Fruit fly (Drosophila melanogaster): ENCODE results near the gene CG9213.

CG9213 gene

dm6 chrX:15575557-15575956 is 1.2 kb upstream of the CG9213 start, which contains the start of gene CG42299 (continued):
- TF ChIP-seq Xrp1 (GFP tag; IDR thresholded peaks at IDR 0.05) = no peak
- TF ChIP-seq Nf-YA (GFP tag; IDR thresholded peaks at IDR 0.05) = no peak
- TF ChIP-seq twi (tag; optimal IDR thresholded peaks at IDR 0.05) = no peak
- no peak for TF ChIP-seq gt (GFP tag; IDR thresholded peaks at IDR 0.05)
- TF ChIP-seq CG10321 (GFP tag; IDR thresholded peaks at IDR 0.05) = no peak
- no peak for TF ChIP-seq CG8089 (GFP tag; optimal IDR thresholded peaks at IDR 0.05)
- peak; percentile 59; the same call in 1 of the 2 replicates for TF ChIP-seq Bgb (GFP tag; IDR thresholded peaks at IDR 0.05; ENCODE audit: partially characterized antibody)
- TF ChIP-seq stwl (tag; optimal IDR thresholded peaks at IDR 0.05) = no peak
- no peak for TF ChIP-seq schlank (tag; optimal IDR thresholded peaks at IDR 0.05)
- TF ChIP-seq fd64A (GFP tag; optimal IDR thresholded peaks at IDR 0.05) = no peak
- no peak for TF ChIP-seq hkb (optimal IDR thresholded peaks at IDR 0.05)
- TF ChIP-seq hkb (GFP tag; IDR thresholded peaks at IDR 0.05) = no peak
- no peak for TF ChIP-seq slp2 (GFP tag; optimal IDR thresholded peaks at IDR 0.05)
- TF ChIP-seq CG43689 (GFP tag; IDR thresholded peaks at IDR 0.05) = no peak
- peak; percentile 32; the same call in 1 of the 2 replicates for TF ChIP-seq CG13287 (GFP tag; IDR thresholded peaks at IDR 0.05; ENCODE audit: partially characterized antibody)
- no peak for TF ChIP-seq CG14014 (GFP tag; IDR thresholded peaks at IDR 0.05)
- TF ChIP-seq CG5953 (GFP tag; IDR thresholded peaks at IDR 0.05) = no peak
- TF ChIP-seq Hsf (GFP tag; optimal IDR thresholded peaks at IDR 0.05) = no peak
- no peak for TF ChIP-seq CG4404 (GFP tag; IDR thresholded peaks at IDR 0.05)
- no peak for TF ChIP-seq Sin3A (optimal IDR thresholded peaks at IDR 0.05)
- TF ChIP-seq Poxn (GFP tag; IDR thresholded peaks at IDR 0.05) = no peak
- TF ChIP-seq cas (GFP tag; IDR thresholded peaks at IDR 0.05) = no peak
- no peak for TF ChIP-seq Bdp1 (GFP tag; optimal IDR thresholded peaks at IDR 0.05)
- TF ChIP-seq amos (GFP tag; IDR thresholded peaks at IDR 0.05; ENCODE audit: partially characterized antibody) = peak; percentile 27; the same call in 1 of the 2 replicates
- peak; percentile 66 for TF ChIP-seq nerfin-2 (GFP tag; IDR thresholded peaks at IDR 0.05; ENCODE audit: partially characterized antibody)

DNA sequence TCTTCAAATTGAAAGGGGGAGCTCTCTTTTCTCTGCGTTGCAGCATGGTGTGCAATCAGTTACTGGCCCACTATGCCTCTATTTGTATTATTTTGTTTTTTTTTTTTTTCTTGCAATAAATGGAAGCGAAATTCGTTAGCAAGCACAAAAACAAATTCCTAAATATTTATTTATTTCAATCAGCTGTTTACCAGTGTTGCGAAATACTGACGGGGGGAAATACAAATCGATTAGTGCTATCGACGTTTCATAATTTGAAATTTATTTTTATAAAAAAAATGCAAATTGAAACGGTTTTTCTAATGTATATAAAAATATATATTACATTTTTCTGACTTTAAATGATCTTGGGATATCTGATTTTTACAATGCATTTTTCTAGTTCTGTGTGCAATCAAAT is 2.4 kb downstream of the CG9213 start, which contains the start of gene CG15643:
CG15643 (minus strand) TSS at position 211 of the 400 bp plus-strand sequence.
- TF ChIP-seq hbn (GFP tag; IDR thresholded peaks at IDR 0.05; ENCODE audit: partially characterized antibody) = 0 out of 2 replicates have a peak, but pooled peaks have one; percentile 21
- no peak for TF ChIP-seq NC2β (GFP tag; optimal IDR thresholded peaks at IDR 0.05)
- peak; percentile 32 for TF ChIP-seq CG2116 (GFP tag; optimal IDR thresholded peaks at IDR 0.05)
- TF ChIP-seq toy (GFP tag; IDR thresholded peaks at IDR 0.05) = no peak
- TF ChIP-seq Fer1 (GFP tag; optimal IDR thresholded peaks at IDR 0.05) = no peak
- TF ChIP-seq nerfin-1 (tag; optimal IDR thresholded peaks at IDR 0.05) = no peak
- TF ChIP-seq CG12236 (GFP tag; optimal IDR thresholded peaks at IDR 0.05) = no peak
- peak; percentile 18 for TF ChIP-seq BEAF-32 (GFP tag; optimal IDR thresholded peaks at IDR 0.05)
- no peak for TF ChIP-seq jumu (GFP tag; optimal IDR thresholded peaks at IDR 0.05)
- peak; percentile 68 for TF ChIP-seq E2f2 (GFP tag; IDR thresholded peaks at IDR 0.05)
- no peak for TF ChIP-seq CG11723 (GFP tag; optimal IDR thresholded peaks at IDR 0.05)
- no peak for TF ChIP-seq HHEX (GFP tag; optimal IDR thresholded peaks at IDR 0.05)
- TF ChIP-seq al (GFP tag; IDR thresholded peaks at IDR 0.05) = no peak
- no peak for TF ChIP-seq ato (GFP tag; IDR thresholded peaks at IDR 0.05; ENCODE audit: partially characterized antibody)
- peak; percentile 60 for TF ChIP-seq Dref (GFP tag; IDR thresholded peaks at IDR 0.05)
- TF ChIP-seq CG10267 (tag; optimal IDR thresholded peaks at IDR 0.05) = peak; percentile 87
- no peak for TF ChIP-seq CG3281 (GFP tag; optimal IDR thresholded peaks at IDR 0.05)
- peak; percentile 46 for TF ChIP-seq stwl (tag; optimal IDR thresholded peaks at IDR 0.05)
- no peak for TF ChIP-seq Dfd (GFP tag; optimal IDR thresholded peaks at IDR 0.05)
- no peak for TF ChIP-seq psq (GFP tag; optimal IDR thresholded peaks at IDR 0.05)
- no peak for TF ChIP-seq CG2120 (GFP tag; optimal IDR thresholded peaks at IDR 0.05)
- TF ChIP-seq ac (GFP tag; optimal IDR thresholded peaks at IDR 0.05) = no peak
- TF ChIP-seq Dp (GFP tag; optimal IDR thresholded peaks at IDR 0.05) = peak; percentile 61
- peak; percentile 60 for TF ChIP-seq lbe (GFP tag; optimal IDR thresholded peaks at IDR 0.05)
- TF ChIP-seq Myb (GFP tag; optimal IDR thresholded peaks at IDR 0.05) = peak; percentile 37
- TF ChIP-seq Med (GFP tag) = no peak
- TF ChIP-seq onecut (GFP tag; IDR thresholded peaks at IDR 0.05) = 0 out of 2 replicates have a peak, but pooled peaks have one; percentile 8
- peak; percentile 70 for TF ChIP-seq MBD-R2 (GFP tag; IDR thresholded peaks at IDR 0.05)
- TF ChIP-seq Drgx (GFP tag; IDR thresholded peaks at IDR 0.05) = no peak
